Fruit fly (Drosophila melanogaster): ENCODE measurements around the gene vn.

dm6 chr3L:5893063-5893462 lies 47.6 kb upstream of the vn start:
- TF ChIP-seq CG8478 (optimal IDR thresholded peaks at IDR 0.05) (no peak), EcR (GFP tag; optimal IDR thresholded peaks at IDR 0.05) (no peak), psq (optimal IDR thresholded peaks at IDR 0.05) (no peak)

Measured in whole organism.